Worm (Caenorhabditis elegans) whole organism, L4 larva: ENCODE data around the gene T26H10.2.

ENCODE experiments used
- aly-2 ChIP-seq: sonication (generic microtip); optimal IDR thresholded peaks from 2 replicates; lab custom pipeline; 2018; ENCODE audit warnings: missing biosample characterization, missing genetic modification characterization
- ama-1 ChIP-seq: fragments of 150-350 bp; optimal IDR thresholded peaks from 2 replicates; lab custom pipeline; 2014; ENCODE audit warnings: inconsistent platforms, mixed read lengths
- fos-1 ChIP-seq: fragments of 150-350 bp; optimal IDR thresholded peaks from 2 replicates; lab custom pipeline; 2014; ENCODE audit warnings: missing biosample characterization, missing genetic modification characterization
- snpc-4 ChIP-seq: fragments of 150-350 bp; optimal IDR thresholded peaks from 2 replicates; lab custom pipeline; 2014; ENCODE audit warnings: missing biosample characterization, missing genetic modification characterization
- spr-1 ChIP-seq: sonication (generic microtip); optimal IDR thresholded peaks from 2 replicates; lab custom pipeline; 2016; ENCODE audit warnings: mild to moderate bottlenecking, missing genetic modification characterization, missing compliant biosample characterization

- TF ChIP-seq spr-1 (tag; lab: Kevin White, UChicago) (no peak), ama-1 (lab: Kevin White, UChicago) (no peak), snpc-4 (no peak), fos-1 (tag; lab: Kevin White, UChicago) (no peak), aly-2 (no peak)
Measured at ce11 chrV:11443503-11443902, 19.0 kb upstream of the T26H10.2 start, which contains the start of gene F57B7.2.
